Fruit fly (Drosophila melanogaster): ENCODE results near the gene Top3alpha.
A peak's percentile ranks its signal among the peaks of the same experiment; 100 is the strongest.

Gene Top3alpha

DNA sequence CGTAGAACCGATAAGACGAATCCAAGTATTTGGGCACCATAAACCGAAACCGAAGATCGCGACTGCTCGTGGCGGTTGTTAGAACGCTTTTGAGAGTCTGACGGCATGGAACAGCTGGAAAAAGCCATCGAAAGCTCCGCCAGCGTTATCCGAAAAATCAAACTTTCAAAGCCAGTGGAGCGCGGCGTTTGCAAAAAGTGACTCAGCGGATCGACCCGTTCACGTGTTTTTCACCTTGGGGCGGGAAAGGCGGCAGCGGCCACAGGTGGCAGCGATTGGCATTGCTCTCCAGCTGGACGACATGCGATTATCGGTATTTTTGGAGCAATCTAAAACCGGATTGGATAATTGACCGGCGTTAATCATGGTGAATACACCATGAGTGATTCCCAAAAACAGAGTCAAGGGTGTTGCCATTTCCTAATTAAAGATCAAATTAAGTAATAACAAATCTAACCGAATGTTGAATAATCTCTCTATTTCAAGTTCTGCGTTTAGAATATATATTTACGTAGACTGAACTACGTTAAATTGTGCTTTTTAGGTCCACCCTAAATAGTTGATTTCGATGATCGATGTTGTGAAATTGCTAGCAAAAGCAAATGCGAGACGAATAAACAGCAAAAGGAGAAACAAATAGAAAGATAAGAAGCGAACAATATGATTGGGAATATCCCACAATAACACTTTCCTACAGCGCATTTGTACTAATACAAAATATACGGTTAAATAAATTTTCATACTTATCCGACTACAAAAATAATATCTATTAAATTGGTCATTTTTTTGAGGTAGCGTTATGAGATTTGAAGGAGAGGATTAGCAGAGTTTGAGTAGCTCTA, 49.1 kb downstream of the Top3alpha start, which contains the start of gene CG10337 (continued):
- peak; percentile 51 for TF ChIP-seq fru (GFP tag; optimal IDR thresholded peaks at IDR 0.05)

DNA sequence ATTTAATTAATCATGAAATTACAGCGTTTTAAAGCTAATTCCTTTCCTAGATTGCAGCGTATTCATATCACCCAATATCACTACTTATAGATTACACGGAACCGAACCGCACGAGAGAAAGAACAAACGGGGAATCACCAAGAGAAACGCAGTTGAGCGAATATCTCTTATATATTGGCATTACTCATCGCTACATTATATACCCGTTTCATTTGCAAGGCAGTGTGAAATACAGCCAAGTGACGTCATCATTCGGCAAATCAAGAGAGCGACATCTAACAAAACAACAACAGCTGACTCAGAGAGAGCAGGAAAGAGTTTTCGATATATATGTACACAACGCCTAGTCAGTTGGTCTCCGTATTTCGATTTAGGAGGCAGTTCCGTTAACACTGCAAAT, 50.2 kb downstream of the Top3alpha start, which contains the start of gene Tep4:
Tep4 (plus strand) TSS at position 350 of the 400 bp plus-strand sequence.
- TF ChIP-seq rgr (GFP tag; optimal IDR thresholded peaks at IDR 0.05) (no peak), Jra (GFP tag; optimal IDR thresholded peaks at IDR 0.05) (peak; percentile 35), Rel (GFP tag; optimal IDR thresholded peaks at IDR 0.05) (peak; percentile 36), Rel (tag; optimal IDR thresholded peaks at IDR 0.05) (peak; percentile 99), dl (GFP tag; optimal IDR thresholded peaks at IDR 0.05; ENCODE audit: insufficient read depth in 1 of 2, partially characterized antibody in 2 of 2) (peak; percentile 22 to 55), GATAd (GFP tag; optimal IDR thresholded peaks at IDR 0.05) (no peak), OdsH (GFP tag; optimal IDR thresholded peaks at IDR 0.05) (no peak), pan (optimal IDR thresholded peaks at IDR 0.05) (no peak), CG32264 (GFP tag; optimal IDR thresholded peaks at IDR 0.05) (no peak)

DNA sequence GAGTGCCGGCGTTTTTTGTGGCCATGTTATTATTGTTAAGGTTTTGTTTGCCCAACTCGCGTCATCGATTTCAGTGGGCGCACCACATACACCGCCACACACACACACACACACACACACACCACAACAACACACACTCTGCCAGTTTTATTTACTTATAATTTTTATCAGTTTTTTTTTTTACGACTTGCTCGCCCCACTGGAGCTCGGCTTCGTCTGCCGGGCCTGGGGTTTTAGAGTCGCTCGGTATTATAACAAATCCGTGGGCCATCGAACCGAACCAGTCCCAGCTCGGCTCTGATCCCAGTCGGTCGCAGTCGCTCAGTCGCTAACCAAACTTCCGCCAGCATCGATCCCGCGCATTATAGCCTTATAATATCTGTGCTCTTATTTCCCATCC, 51.4 kb downstream of the Top3alpha start:
- TF ChIP-seq Dif (GFP tag; optimal IDR thresholded peaks at IDR 0.05; ENCODE audit: partially characterized antibody) (peak; percentile 8), Hr83 (GFP tag; optimal IDR thresholded peaks at IDR 0.05; ENCODE audit: poor library complexity, severe bottlenecking) (peak; percentile 42), CrebA (GFP tag; optimal IDR thresholded peaks at IDR 0.05; ENCODE audit: borderline replicate concordance) (no peak), woc (GFP tag; optimal IDR thresholded peaks at IDR 0.05) (no peak), Jra (GFP tag; optimal IDR thresholded peaks at IDR 0.05) (peak; percentile 6), psq (GFP tag; optimal IDR thresholded peaks at IDR 0.05) (peak; percentile 49), fru (GFP tag; optimal IDR thresholded peaks at IDR 0.05) (peak; percentile 56), br (GFP tag; optimal IDR thresholded peaks at IDR 0.05) (peak; percentile 64), OdsH (GFP tag; optimal IDR thresholded peaks at IDR 0.05) (peak; percentile 1), dsf (GFP tag; optimal IDR thresholded peaks at IDR 0.05; ENCODE audit: borderline replicate concordance) (no peak), h (GFP tag; optimal IDR thresholded peaks at IDR 0.05) (peak; percentile 37), dl (GFP tag; optimal IDR thresholded peaks at IDR 0.05; ENCODE audit: insufficient read depth in 1 of 2, partially characterized antibody in 2 of 2) (no peak), Rel (GFP tag; optimal IDR thresholded peaks at IDR 0.05) (peak; percentile 17), Rel (tag; optimal IDR thresholded peaks at IDR 0.05) (peak; percentile 82), Sp1 (GFP tag; optimal IDR thresholded peaks at IDR 0.05) (no peak), Vsx2 (GFP tag; optimal IDR thresholded peaks at IDR 0.05; ENCODE audit: partially characterized antibody) (peak; percentile 16)
